Fruit fly (Drosophila melanogaster) whole organism, embryonic: ENCODE results near the gene drl.

Experiments used
- Antp ChIP-seq: fragments of 200-800 bp; sonication (Bioruptor generic); optimal IDR thresholded peaks from 3 replicates; lab custom pipeline; 2016; ENCODE audit warnings: missing biosample characterization, missing genetic modification characterization
- CG10267 ChIP-seq: fragments of 200-800 bp; sonication (Bioruptor generic); optimal IDR thresholded peaks from 2 replicates; lab custom pipeline; 2018; ENCODE audit warnings: missing biosample characterization, mild to moderate bottlenecking, missing genetic modification characterization, moderate library complexity
- CG10959 ChIP-seq: fragments of 200-800 bp; sonication (Bioruptor generic); IDR thresholded peaks from 2 replicates; pipeline ENCODE4 v1.3.6; 2022; ENCODE audit warnings: missing biosample characterization, missing genetic modification characterization
- CG11504 ChIP-seq: fragments of 200-800 bp; sonication (Bioruptor generic); optimal IDR thresholded peaks from 3 replicates; lab custom pipeline; 2019; ENCODE audit warnings: missing biosample characterization, mild to moderate bottlenecking, missing genetic modification characterization, moderate library complexity
- CG11695 ChIP-seq: fragments of 200-800 bp; sonication (Bioruptor generic); IDR thresholded peaks from 3 replicates; pipeline ENCODE4 v1.3.6; 2022; ENCODE audit warnings: missing biosample characterization, missing genetic modification characterization
- CG12071 ChIP-seq: fragments of 200-800 bp; sonication (Bioruptor generic); optimal IDR thresholded peaks from 3 replicates; lab custom pipeline; 2018; ENCODE audit warnings: missing biosample characterization, mild to moderate bottlenecking, missing genetic modification characterization
- CG12104 ChIP-seq: fragments of 200-800 bp; sonication (Bioruptor generic); optimal IDR thresholded peaks from 3 replicates; lab custom pipeline; 2016; ENCODE audit warnings: missing biosample characterization, missing genetic modification characterization
- CG14710 ChIP-seq: fragments of 200-800 bp; sonication (Bioruptor generic); optimal IDR thresholded peaks from 3 replicates; lab custom pipeline; 2019; ENCODE audit warnings: missing biosample characterization, mild to moderate bottlenecking, missing genetic modification characterization, moderate library complexity
- CG15073 ChIP-seq: fragments of 200-800 bp; sonication (Bioruptor generic); optimal IDR thresholded peaks from 2 replicates; lab custom pipeline; 2016; ENCODE audit warnings: missing biosample characterization, missing genetic modification characterization
- CG1529 ChIP-seq: fragments of 200-800 bp; sonication (Bioruptor generic); optimal IDR thresholded peaks from 3 replicates; lab custom pipeline; 2018; ENCODE audit warnings: missing biosample characterization, missing genetic modification characterization
- CG16815 ChIP-seq: fragments of 200-800 bp; sonication (Bioruptor generic); optimal IDR thresholded peaks from 3 replicates; lab custom pipeline; 2017; ENCODE audit warnings: missing biosample characterization, mild to moderate bottlenecking, missing genetic modification characterization
- CG17361 ChIP-seq: fragments of 200-800 bp; sonication (Bioruptor generic); IDR thresholded peaks from 3 replicates; pipeline ENCODE4 v1.3.6; 2022; ENCODE audit warnings: missing biosample characterization, missing genetic modification characterization
- CG18262 ChIP-seq: fragments of 200-800 bp; optimal IDR thresholded peaks from 3 replicates; lab custom pipeline; 2019; ENCODE audit warnings: missing biosample characterization, mild to moderate bottlenecking, missing genetic modification characterization, moderate library complexity
- CG2116 ChIP-seq: fragments of 200-800 bp; sonication (Bioruptor generic); optimal IDR thresholded peaks from 3 replicates; lab custom pipeline; 2018; ENCODE audit warnings: missing biosample characterization, mild to moderate bottlenecking, missing genetic modification characterization
- CG2120 ChIP-seq: fragments of 200-800 bp; sonication (Bioruptor generic); optimal IDR thresholded peaks from 3 replicates; lab custom pipeline; 2016; ENCODE audit warnings: missing biosample characterization, missing genetic modification characterization
- CG30403 ChIP-seq: fragments of 200-800 bp; sonication (Bioruptor generic); optimal IDR thresholded peaks from 3 replicates; lab custom pipeline; 2016; ENCODE audit warnings: missing biosample characterization, missing genetic modification characterization
- CG3065 ChIP-seq: fragments of 200-800 bp; sonication (Bioruptor generic); optimal IDR thresholded peaks from 2 replicates; lab custom pipeline; 2016; ENCODE audit warnings: missing biosample characterization, missing genetic modification characterization
- CG4282 ChIP-seq: fragments of 200-800 bp; sonication (Bioruptor generic); optimal IDR thresholded peaks from 2 replicates; lab custom pipeline; 2016; ENCODE audit warnings: missing biosample characterization, missing genetic modification characterization
- CG4404 ChIP-seq: fragments of 200-800 bp; sonication (Bioruptor generic); IDR thresholded peaks from 2 replicates; pipeline ENCODE4 v1.3.6; 2022; ENCODE audit warnings: missing biosample characterization, missing genetic modification characterization
- CG4820 ChIP-seq: fragments of 200-800 bp; sonication (Bioruptor generic); optimal IDR thresholded peaks from 3 replicates; lab custom pipeline; 2016; ENCODE audit warnings: missing biosample characterization, missing genetic modification characterization
- CG5245 ChIP-seq: fragments of 200-800 bp; sonication (Bioruptor generic); optimal IDR thresholded peaks from 3 replicates; lab custom pipeline; 2016; ENCODE audit warnings: missing biosample characterization, missing genetic modification characterization
- CG7271 ChIP-seq: fragments of 200-800 bp; sonication (Bioruptor generic); optimal IDR thresholded peaks from 2 replicates; lab custom pipeline; 2018; ENCODE audit warnings: missing biosample characterization, mild to moderate bottlenecking, missing genetic modification characterization, moderate library complexity
- CG7745 ChIP-seq: fragments of 200-800 bp; sonication (Bioruptor generic); optimal IDR thresholded peaks from 2 replicates; lab custom pipeline; 2018; ENCODE audit warnings: missing biosample characterization, mild to moderate bottlenecking, missing genetic modification characterization, moderate library complexity
- CG8765 ChIP-seq: fragments of 200-800 bp; sonication (Bioruptor generic); IDR thresholded peaks from 2 replicates; pipeline ENCODE4 v1.3.6; 2022; ENCODE audit warnings: missing biosample characterization, missing genetic modification characterization
- CG9727 ChIP-seq: fragments of 200-800 bp; sonication (Bioruptor generic); optimal IDR thresholded peaks from 3 replicates; lab custom pipeline; 2017; ENCODE audit warnings: missing biosample characterization, mild to moderate bottlenecking, missing genetic modification characterization
- Hsf ChIP-seq: fragments of 200-800 bp; sonication (Bioruptor generic); optimal IDR thresholded peaks from 3 replicates; lab custom pipeline; 2016; ENCODE audit warnings: missing biosample characterization, missing genetic modification characterization
- MESR4 ChIP-seq: fragments of 200-800 bp; sonication (Bioruptor generic); optimal IDR thresholded peaks from 2 replicates; lab custom pipeline; 2018; ENCODE audit warnings: missing biosample characterization, mild to moderate bottlenecking, missing genetic modification characterization, moderate library complexity
- Rfx ChIP-seq: fragments of 200-800 bp; sonication (Bioruptor generic); IDR thresholded peaks from 2 replicates; pipeline ENCODE4 v1.3.6; 2022; ENCODE audit warnings: missing biosample characterization, missing genetic modification characterization
- Sin3A ChIP-seq: fragments of >200 bp; optimal IDR thresholded peaks from 2 replicates; lab custom pipeline; 2018
- Six4 ChIP-seq: fragments of 200-800 bp; sonication (Bioruptor generic); optimal IDR thresholded peaks from 2 replicates; lab custom pipeline; 2016; ENCODE audit warnings: missing biosample characterization, missing genetic modification characterization
- Sox100B ChIP-seq: fragments of 200-800 bp; sonication (Bioruptor generic); optimal IDR thresholded peaks from 3 replicates; lab custom pipeline; 2018; ENCODE audit warnings: missing biosample characterization, mild to moderate bottlenecking, missing genetic modification characterization
- Xbp1 ChIP-seq: fragments of 200-800 bp; sonication (Bioruptor generic); optimal IDR thresholded peaks from 3 replicates; lab custom pipeline; 2016; ENCODE audit warnings: missing biosample characterization, mild to moderate bottlenecking, missing genetic modification characterization
- Xrp1 ChIP-seq: fragments of 200-800 bp; sonication (Bioruptor generic); IDR thresholded peaks from 2 replicates; pipeline ENCODE4 v1.3.6; 2022; ENCODE audit warnings: missing biosample characterization, missing genetic modification characterization
- ara ChIP-seq: fragments of 200-800 bp; sonication (Bioruptor generic); IDR thresholded peaks from 2 replicates; pipeline ENCODE4 v1.3.6; 2022; ENCODE audit warnings: missing biosample characterization, missing genetic modification characterization
- az2 ChIP-seq: fragments of 200-800 bp; sonication (Bioruptor generic); optimal IDR thresholded peaks from 3 replicates; lab custom pipeline; 2016; ENCODE audit warnings: missing biosample characterization, missing genetic modification characterization
- chm ChIP-seq: fragments of 200-800 bp; sonication (Bioruptor generic); IDR thresholded peaks from 2 replicates; pipeline ENCODE4 v1.3.6; 2022; ENCODE audit warnings: missing biosample characterization, missing genetic modification characterization
- ci ChIP-seq: fragments of 200-800 bp; sonication (Bioruptor generic); IDR thresholded peaks from 3 replicates; pipeline ENCODE4 v1.3.6; 2022; ENCODE audit warnings: missing biosample characterization, missing genetic modification characterization
- dmrt11E ChIP-seq: fragments of 200-800 bp; sonication (Bioruptor generic); optimal IDR thresholded peaks from 3 replicates; lab custom pipeline; 2018; ENCODE audit warnings: missing biosample characterization, mild to moderate bottlenecking, missing genetic modification characterization, moderate library complexity
- ems ChIP-seq: fragments of 200-800 bp; sonication (Bioruptor generic); optimal IDR thresholded peaks from 3 replicates; lab custom pipeline; 2016; ENCODE audit warnings: missing biosample characterization, missing genetic modification characterization
- fd96Cb ChIP-seq: fragments of 200-800 bp; sonication (Bioruptor generic); optimal IDR thresholded peaks from 2 replicates; lab custom pipeline; 2018; ENCODE audit warnings: missing biosample characterization, mild to moderate bottlenecking, missing genetic modification characterization, moderate library complexity
- gem ChIP-seq: fragments of 200-800 bp; sonication (Bioruptor generic); optimal IDR thresholded peaks from 2 replicates; lab custom pipeline; 2019; ENCODE audit warnings: missing biosample characterization, mild to moderate bottlenecking, missing genetic modification characterization, moderate library complexity
- ind ChIP-seq: fragments of 200-800 bp; sonication (Bioruptor generic); optimal IDR thresholded peaks from 3 replicates; lab custom pipeline; 2016; ENCODE audit warnings: missing biosample characterization, missing genetic modification characterization
- kay ChIP-seq: fragments of 200-800 bp; sonication (Bioruptor generic); optimal IDR thresholded peaks from 2 replicates; lab custom pipeline; 2016; ENCODE audit warnings: missing biosample characterization, missing genetic modification characterization
- lab ChIP-seq: fragments of 200-800 bp; sonication (Bioruptor generic); optimal IDR thresholded peaks from 3 replicates; lab custom pipeline; 2017; ENCODE audit warnings: missing biosample characterization, missing genetic modification characterization, mild to moderate bottlenecking, moderate library complexity, missing genetic modification reagents
- phol ChIP-seq: fragments of 200-800 bp; sonication (Bioruptor generic); optimal IDR thresholded peaks from 3 replicates; lab custom pipeline; 2018; ENCODE audit warnings: missing biosample characterization, mild to moderate bottlenecking, missing genetic modification characterization, moderate library complexity
- prd ChIP-seq, 3 experiments: fragments of >200 bp in 2 of 3; fragments of 200-800 bp in 1 of 3; sonication (Bioruptor generic) in 1 of 3; optimal IDR thresholded peaks in 2 of 3; IDR thresholded peaks in 1 of 3; 2 replicates in 2 of 3; 3 replicates in 1 of 3; pipeline versions ENCODE4 v1.3.6 to Lab custom; 2017 to 2022; ENCODE audit warnings: missing biosample characterization in 1 of 3, missing genetic modification characterization in 1 of 3
- slou ChIP-seq: fragments of 200-800 bp; sonication (Bioruptor generic); optimal IDR thresholded peaks from 3 replicates; lab custom pipeline; 2016; ENCODE audit warnings: missing biosample characterization, missing genetic modification characterization
- twi ChIP-seq: fragments of 200-800 bp; optimal IDR thresholded peaks from 2 replicates; lab custom pipeline; 2019; ENCODE audit warnings: missing biosample characterization, mild to moderate bottlenecking, missing genetic modification characterization, moderate library complexity
- vvl ChIP-seq: fragments of 200-800 bp; sonication (Bioruptor generic); IDR thresholded peaks from 2 replicates; pipeline ENCODE4 v1.3.6; 2022; ENCODE audit warnings: missing biosample characterization, missing genetic modification characterization
- yki ChIP-seq: fragments of >200 bp; optimal IDR thresholded peaks from 3 replicates; lab custom pipeline; 2018

drl gene

dm6 chr2L:19191789-19192297 is 1.7 kb downstream of the drl start (continued):
- peak; percentile 41 for TF ChIP-seq CG7271 (tag; lab: Kevin White, UChicago)
- peak; percentile 56; the same call in 1 of the 3 replicates for TF ChIP-seq CG17361 (GFP tag; lab: Robert Waterston, UW)
- TF ChIP-seq CG2116 (GFP tag; lab: Kevin White, UChicago), result peak; percentile 7
- TF ChIP-seq kay, result no peak
- TF ChIP-seq CG12071 (GFP tag; lab: Kevin White, UChicago), result peak; percentile 58
- peak; percentile 18 for TF ChIP-seq CG14710 (tag; lab: Kevin White, UChicago)
- peak; percentile 15 for TF ChIP-seq CG1529 (GFP tag; lab: Kevin White, UChicago)
- TF ChIP-seq CG12104 (GFP tag; lab: Kevin White, UChicago), result no peak
- TF ChIP-seq CG7745 (tag; lab: Kevin White, UChicago), result peak; percentile 90
- TF ChIP-seq CG8765 (GFP tag; lab: Robert Waterston, UW), result 0 out of 2 replicates have a peak, but pooled peaks have one; percentile 42
- no peak for TF ChIP-seq CG2120
- peak; percentile 6 for TF ChIP-seq CG10267
- no peak for TF ChIP-seq CG3065 (GFP tag; lab: Kevin White, UChicago)
- no peak for TF ChIP-seq Rfx (GFP tag; lab: Robert Waterston, UW)

dm6 chr2L:19193703-19194102 is 3.6 kb downstream of the drl start:
- TF ChIP-seq twi (tag; lab: Kevin White, UChicago), result peak; percentile 7
- no peak for TF ChIP-seq Sox100B
- TF ChIP-seq vvl, result peak; percentile 41; the same call in 1 of the 2 replicates
- no peak for TF ChIP-seq CG15073
- TF ChIP-seq chm (GFP tag; lab: Robert Waterston, UW), result 0 out of 2 replicates have a peak, but pooled peaks have one; percentile 19
- TF ChIP-seq ems (GFP tag; lab: Kevin White, UChicago), result no peak
- TF ChIP-seq Antp (GFP tag; lab: Kevin White, UChicago), result peak; percentile 9
- TF ChIP-seq CG16815 (GFP tag; lab: Kevin White, UChicago), result no peak
- peak; percentile 37 for TF ChIP-seq CG11504 (tag; lab: Kevin White, UChicago)
- peak; percentile 11 for TF ChIP-seq Six4
- TF ChIP-seq Xrp1 (GFP tag; lab: Robert Waterston, UW), result peak; percentile 33; the same call in 1 of the 2 replicates
- TF ChIP-seq Sin3A, result no peak
- TF ChIP-seq prd (optimal IDR thresholded peaks at IDR 0.05; lab: Kevin White, UChicago), result no peak
- peak; percentile 66; the same call in 2 of the 3 replicates for TF ChIP-seq prd (GFP tag; IDR thresholded peaks at IDR 0.05; lab: Robert Waterston, UW)
- 0 out of 3 replicates have a peak, but pooled peaks have one; percentile 22 for TF ChIP-seq CG11695 (GFP tag; lab: Robert Waterston, UW)
- no peak for TF ChIP-seq CG4282
- no peak for TF ChIP-seq yki (lab: Kevin White, UChicago)
- TF ChIP-seq Xbp1, result peak; percentile 35
- TF ChIP-seq ci (GFP tag; lab: Robert Waterston, UW), result peak; percentile 60; the same call in 1 of the 3 replicates
- peak; percentile 0 for TF ChIP-seq az2
- TF ChIP-seq lab (GFP tag; lab: Kevin White, UChicago), result peak; percentile 0
- TF ChIP-seq phol (tag; lab: Kevin White, UChicago), result peak; percentile 15
- peak; percentile 47; the same call in 1 of the 2 replicates for TF ChIP-seq CG10959 (GFP tag; lab: Robert Waterston, UW)
- no peak for TF ChIP-seq MESR4
- peak; percentile 51; the same call in 1 of the 2 replicates for TF ChIP-seq CG4404 (GFP tag; lab: Robert Waterston, UW)
- peak; percentile 16 for TF ChIP-seq gem (tag; lab: Kevin White, UChicago)
- no peak for TF ChIP-seq slou (GFP tag; lab: Kevin White, UChicago)
- TF ChIP-seq ara, result peak; percentile 60; the same call in 1 of the 2 replicates
- TF ChIP-seq ind (GFP tag; lab: Kevin White, UChicago), result peak; percentile 17
- peak; percentile 28 for TF ChIP-seq CG5245 (GFP tag; lab: Kevin White, UChicago)
- no peak for TF ChIP-seq CG12104 (GFP tag; lab: Kevin White, UChicago)
- TF ChIP-seq fd96Cb (tag; lab: Kevin White, UChicago), result peak; percentile 18
- peak; percentile 1 for TF ChIP-seq CG30403 (GFP tag; lab: Kevin White, UChicago)
- TF ChIP-seq CG9727, result peak; percentile 47
- TF ChIP-seq Hsf (GFP tag; lab: Kevin White, UChicago), result no peak
- peak; percentile 20 for TF ChIP-seq CG4820 (GFP tag; lab: Kevin White, UChicago)
- peak; percentile 7 for TF ChIP-seq CG18262
- TF ChIP-seq dmrt11E, result peak; percentile 26
